Worm (Caenorhabditis elegans) whole organism, L1 larva: Measurements from ENCODE around the gene C32D5.7.
A peak's percentile ranks its signal among the peaks of the same experiment; 100 is the strongest.

Source experiments
- C04F5.9 ChIP-seq: sonication (generic microtip); optimal IDR thresholded peaks from 2 replicates; lab custom pipeline; 2016; ENCODE audit warnings: missing genetic modification characterization, missing compliant biosample characterization
- C34B4.2 ChIP-seq: sonication (generic microtip); optimal IDR thresholded peaks from 2 replicates; lab custom pipeline; 2017; ENCODE audit warnings: mild to moderate bottlenecking, missing genetic modification characterization, missing compliant biosample characterization
- F16B12.6 ChIP-seq: fragments of 150-350 bp; optimal IDR thresholded peaks from 2 replicates; lab custom pipeline; 2014; ENCODE audit warnings: missing biosample characterization, missing genetic modification characterization
- Y116A8C.19 ChIP-seq: sonication (generic microtip); optimal IDR thresholded peaks from 2 replicates; lab custom pipeline; 2016; ENCODE audit warnings: missing compliant biosample characterization, missing genetic modification characterization, borderline replicate concordance
- aha-1 ChIP-seq: fragments of 150-350 bp; optimal IDR thresholded peaks from 2 replicates; lab custom pipeline; 2014; ENCODE audit warnings: missing biosample characterization, missing genetic modification characterization
- alr-1 ChIP-seq: fragments of 200-800 bp; sonication (Bioruptor generic); optimal IDR thresholded peaks from 2 replicates; lab custom pipeline; 2018; ENCODE audit warnings: borderline replicate concordance, mild to moderate bottlenecking, missing genetic modification characterization, missing compliant biosample characterization
- aly-2 ChIP-seq: fragments of 150-350 bp; optimal IDR thresholded peaks from 2 replicates; lab custom pipeline; 2014; ENCODE audit warnings: missing biosample characterization, missing genetic modification characterization
- ceh-8 ChIP-seq: fragments of 200-800 bp; sonication (Bioruptor generic); optimal IDR thresholded peaks from 2 replicates; lab custom pipeline; 2018; ENCODE audit warnings: mild to moderate bottlenecking, missing genetic modification characterization, moderate library complexity, missing compliant biosample characterization
- ceh-88 ChIP-seq: fragments of 200-800 bp; sonication (Bioruptor generic); IDR thresholded peaks from 2 replicates; pipeline ENCODE4 v1.3.6; 2022; ENCODE audit warnings: missing genetic modification characterization, missing compliant biosample characterization
- ceh-90 ChIP-seq: sonication (generic microtip); optimal IDR thresholded peaks from 2 replicates; lab custom pipeline; 2016; ENCODE audit warnings: missing genetic modification characterization, missing compliant biosample characterization
- ces-1 ChIP-seq: fragments of 150-350 bp; optimal IDR thresholded peaks from 2 replicates; lab custom pipeline; 2014; ENCODE audit warnings: missing biosample characterization, missing genetic modification reagents, missing genetic modification characterization
- efl-1 ChIP-seq, 4 experiments: fragments of 150-350 bp; optimal IDR thresholded peaks in 3 of 4; peaks in 1 of 4; 1 replicate in 1 of 4; 2 replicates in 3 of 4; lab custom pipeline; 2014; ENCODE audit warnings: missing biosample characterization in 2 of 4, missing genetic modification characterization in 2 of 4, missing genetic modification reagents in 2 of 4
- efl-3 ChIP-seq: fragments of 200-800 bp; sonication (Bioruptor generic); optimal IDR thresholded peaks from 2 replicates; lab custom pipeline; 2018; ENCODE audit warnings: mild to moderate bottlenecking, missing genetic modification characterization, missing compliant biosample characterization
- egl-13 ChIP-seq: sonication (generic microtip); optimal IDR thresholded peaks from 2 replicates; lab custom pipeline; 2016; ENCODE audit warnings: missing genotype, missing genetic modification reagents, missing genetic modification characterization, missing compliant biosample characterization
- egl-27 ChIP-seq, 2 experiments: fragments of 150-350 bp in 1 of 2; sonication (generic microtip); optimal IDR thresholded peaks; 3 replicates each; lab custom pipeline; 2017 to 2018; ENCODE audit warnings: missing biosample characterization in 2 of 2, missing genetic modification characterization in 2 of 2, missing genetic modification reagents in 2 of 2
- elt-2 ChIP-seq: sonication (generic microtip); optimal IDR thresholded peaks from 2 replicates; lab custom pipeline; 2016; ENCODE audit warnings: missing genetic modification characterization, mild to moderate bottlenecking, inconsistent platforms, missing compliant biosample characterization, missing genetic modification reagents
- ets-5 ChIP-seq: fragments of 200-800 bp; sonication (Bioruptor generic); IDR thresholded peaks from 2 replicates; pipeline ENCODE4 v1.3.6; 2022; ENCODE audit warnings: missing genetic modification characterization, missing compliant biosample characterization
- fkh-10 ChIP-seq: sonication (generic microtip); optimal IDR thresholded peaks from 2 replicates; lab custom pipeline; 2017; ENCODE audit warnings: missing biosample characterization, missing genetic modification reagents, missing genetic modification characterization
- fkh-4 ChIP-seq: sonication (generic microtip); optimal IDR thresholded peaks from 2 replicates; lab custom pipeline; 2016; ENCODE audit warnings: missing compliant biosample characterization, missing genetic modification characterization, borderline replicate concordance
- fos-1 ChIP-seq: fragments of 150-350 bp; optimal IDR thresholded peaks from 2 replicates; lab custom pipeline; 2014; ENCODE audit warnings: missing biosample characterization, missing genetic modification characterization
- hlh-4 ChIP-seq: sonication (generic microtip); optimal IDR thresholded peaks from 2 replicates; lab custom pipeline; 2016; ENCODE audit warnings: mild to moderate bottlenecking, missing genetic modification characterization, missing compliant biosample characterization
- irx-1 ChIP-seq: sonication (generic microtip); optimal IDR thresholded peaks from 2 replicates; lab custom pipeline; 2016; ENCODE audit warnings: missing genetic modification characterization, missing compliant biosample characterization
- jun-1 ChIP-seq: fragments of 150-350 bp; optimal IDR thresholded peaks from 2 replicates; lab custom pipeline; 2014; ENCODE audit warnings: missing biosample characterization, missing genetic modification reagents, missing genetic modification characterization
- lin-13 ChIP-seq: fragments of 150-350 bp; optimal IDR thresholded peaks from 2 replicates; lab custom pipeline; 2014; ENCODE audit warnings: missing biosample characterization, missing genetic modification reagents, missing genetic modification characterization
- lin-14 ChIP-seq: fragments of 200-800 bp; sonication (Bioruptor generic); optimal IDR thresholded peaks from 2 replicates; lab custom pipeline; 2018; ENCODE audit warnings: mild to moderate bottlenecking, missing genetic modification characterization, moderate library complexity, missing compliant biosample characterization
- lin-15B ChIP-seq: fragments of 150-350 bp; sonication (generic microtip); optimal IDR thresholded peaks from 3 replicates; lab custom pipeline; 2014; ENCODE audit warnings: missing biosample characterization, missing genetic modification characterization
- lin-35 ChIP-seq, 2 experiments: fragments of 150-350 bp; optimal IDR thresholded peaks; 2 replicates each; lab custom pipeline; 2014; ENCODE audit warnings: missing biosample characterization in 2 of 2, missing genetic modification characterization in 2 of 2, missing genetic modification reagents in 2 of 2
- lin-39 ChIP-seq: fragments of 150-350 bp; optimal IDR thresholded peaks from 2 replicates; lab custom pipeline; 2014; ENCODE audit warnings: missing biosample characterization, missing genetic modification reagents, missing genetic modification characterization
- mab-9 ChIP-seq: fragments of 200-800 bp; sonication (Bioruptor generic); IDR thresholded peaks from 2 replicates; pipeline ENCODE4 v1.3.6; 2022; ENCODE audit warnings: missing genetic modification reagents, missing genetic modification characterization, missing compliant biosample characterization
- mdl-1 ChIP-seq, 2 experiments: fragments of 150-350 bp; optimal IDR thresholded peaks; 2 replicates each; lab custom pipeline; 2014 to 2017; ENCODE audit warnings: missing biosample characterization in 2 of 2, missing genetic modification characterization in 2 of 2, inconsistent platforms in 1 of 2
- mef-2 ChIP-seq: fragments of 150-350 bp; optimal IDR thresholded peaks from 2 replicates; lab custom pipeline; 2014; ENCODE audit warnings: missing biosample characterization, missing genetic modification characterization
- mep-1 ChIP-seq: fragments of 150-350 bp; optimal IDR thresholded peaks from 2 replicates; lab custom pipeline; 2014; ENCODE audit warnings: missing biosample characterization, missing genetic modification characterization
- nhr-20 ChIP-seq: sonication (generic microtip); optimal IDR thresholded peaks from 2 replicates; lab custom pipeline; 2016; ENCODE audit warnings: mild to moderate bottlenecking, missing genetic modification characterization, missing compliant biosample characterization
- nhr-28 ChIP-seq: fragments of 150-350 bp; optimal IDR thresholded peaks from 2 replicates; lab custom pipeline; 2014; ENCODE audit warnings: missing biosample characterization, missing genetic modification characterization
- nhr-77 ChIP-seq: fragments of 150-350 bp; optimal IDR thresholded peaks from 2 replicates; lab custom pipeline; 2014; ENCODE audit warnings: missing biosample characterization, missing genetic modification characterization
- nhr-90 ChIP-seq: sonication (generic microtip); optimal IDR thresholded peaks from 2 replicates; lab custom pipeline; 2016; ENCODE audit warnings: mild to moderate bottlenecking, missing genetic modification characterization, missing compliant biosample characterization; ENCODE audit not compliant: poor library complexity
- pag-3 ChIP-seq: sonication (generic microtip); optimal IDR thresholded peaks from 2 replicates; lab custom pipeline; 2017; ENCODE audit warnings: missing genetic modification characterization, mild to moderate bottlenecking, missing compliant biosample characterization, antibody characterized with exemption, borderline replicate concordance; ENCODE audit not compliant: insufficient read depth
- pax-3 ChIP-seq: fragments of 200-800 bp; sonication (Bioruptor generic); optimal IDR thresholded peaks from 2 replicates; lab custom pipeline; 2018; ENCODE audit warnings: mild to moderate bottlenecking, missing genetic modification characterization, moderate library complexity, missing compliant biosample characterization
- rnt-1 ChIP-seq: sonication (generic microtip); optimal IDR thresholded peaks from 2 replicates; lab custom pipeline; 2016; ENCODE audit warnings: mild to moderate bottlenecking, missing genetic modification characterization, moderate library complexity, missing compliant biosample characterization
- snpc-4 ChIP-seq: fragments of 150-350 bp; optimal IDR thresholded peaks from 2 replicates; lab custom pipeline; 2014; ENCODE audit warnings: missing biosample characterization, missing genetic modification characterization
- snu-23 ChIP-seq: sonication (generic microtip); optimal IDR thresholded peaks from 2 replicates; lab custom pipeline; 2016; ENCODE audit warnings: missing genetic modification characterization, missing compliant biosample characterization
- tbx-2 ChIP-seq: sonication (generic microtip); optimal IDR thresholded peaks from 2 replicates; lab custom pipeline; 2016; ENCODE audit warnings: missing genetic modification characterization, missing compliant biosample characterization
- tlp-1 ChIP-seq: fragments of 150-350 bp; optimal IDR thresholded peaks from 2 replicates; lab custom pipeline; 2014; ENCODE audit warnings: missing biosample characterization, missing genetic modification characterization
- unc-30 ChIP-seq: sonication (generic microtip); optimal IDR thresholded peaks from 2 replicates; lab custom pipeline; 2017; ENCODE audit warnings: missing biosample characterization, missing genetic modification characterization
- unc-62 ChIP-seq: fragments of 150-350 bp; optimal IDR thresholded peaks from 2 replicates; lab custom pipeline; 2014; ENCODE audit warnings: missing biosample characterization, missing genetic modification reagents, missing genetic modification characterization
- unc-98 ChIP-seq: fragments of 200-800 bp; sonication (Bioruptor generic); IDR thresholded peaks from 2 replicates; pipeline ENCODE4 v1.3.6; 2022; ENCODE audit warnings: missing genetic modification characterization, missing compliant biosample characterization
- zag-1 ChIP-seq: fragments of 150-350 bp; optimal IDR thresholded peaks from 2 replicates; lab custom pipeline; 2014; ENCODE audit warnings: missing biosample characterization, missing genetic modification characterization
- ztf-11 ChIP-seq, 2 experiments: sonication (generic microtip); optimal IDR thresholded peaks; 2 replicates each; lab custom pipeline; 2016 to 2017; ENCODE audit warnings: missing genetic modification characterization in 2 of 2, missing biosample characterization in 1 of 2, missing compliant biosample characterization in 1 of 2
- ztf-4 ChIP-seq: fragments of 150-350 bp; optimal IDR thresholded peaks from 2 replicates; lab custom pipeline; 2014; ENCODE audit warnings: missing biosample characterization, missing genetic modification characterization

Gene C32D5.7

ce11 chrII:6349968-6350367 lies 10.1 kb upstream of the C32D5.7 start:
- TF ChIP-seq ztf-4 (tag; lab: Kevin White, UChicago) (no peak), efl-1 (optimal IDR thresholded peaks at IDR 0.05; lab: Kevin White, UChicago) (no peak), efl-1 (GFP tag; optimal IDR thresholded peaks at IDR 0.05 in 1 of 2; lab: Kevin White, UChicago) (peak in 1 of 2 experiments; percentile 91)

- TF ChIP-seq pax-3 (tag; lab: Kevin White, UChicago): peak; percentile 41
- TF ChIP-seq egl-13 (tag; lab: Kevin White, UChicago): peak; percentile 46
- peak; percentile 96 for TF ChIP-seq ztf-4 (tag; lab: Kevin White, UChicago)
- peak; percentile 93 for TF ChIP-seq jun-1
- peak; percentile 77 for TF ChIP-seq mef-2 (tag; lab: Kevin White, UChicago)
- TF ChIP-seq tbx-2 (tag; lab: Kevin White, UChicago): peak; percentile 94
- no peak for TF ChIP-seq nhr-28 (tag; lab: Kevin White, UChicago)
- peak; percentile 29 for TF ChIP-seq aha-1 (tag; lab: Kevin White, UChicago)
- peak in 1 of 2 experiments; percentile 79 for TF ChIP-seq ztf-11 (tag; optimal IDR thresholded peaks at IDR 0.05; lab: Kevin White, UChicago)
- TF ChIP-seq ceh-88 (GFP tag; lab: Robert Waterston, UW): no peak; the same call in 1 of the 2 replicates
- peak; percentile 79 for TF ChIP-seq elt-2 (tag; lab: Kevin White, UChicago)
- no peak for TF ChIP-seq F16B12.6
- peak; percentile 95 for TF ChIP-seq mep-1 (tag; lab: Kevin White, UChicago)
- TF ChIP-seq fkh-4: no peak
- TF ChIP-seq Y116A8C.19 (tag; lab: Kevin White, UChicago): no peak
- peak; percentile 60 for TF ChIP-seq snpc-4 (tag; lab: Kevin White, UChicago)
- TF ChIP-seq unc-62 (GFP tag; lab: Kevin White, UChicago): no peak
- no peak for TF ChIP-seq aly-2 (tag; lab: Kevin White, UChicago)
- peak; percentile 90 for TF ChIP-seq rnt-1 (tag; lab: Kevin White, UChicago)
- TF ChIP-seq pag-3: no peak
- peak; percentile 93 for TF ChIP-seq nhr-90 (tag; lab: Kevin White, UChicago)
- TF ChIP-seq C04F5.9: peak; percentile 2
- TF ChIP-seq mab-9: peak; percentile 70
- TF ChIP-seq tlp-1 (tag; lab: Kevin White, UChicago): no peak
- TF ChIP-seq efl-1 (optimal IDR thresholded peaks at IDR 0.05; lab: Kevin White, UChicago): peak; percentile 82 to 85
- TF ChIP-seq efl-1 (GFP tag; optimal IDR thresholded peaks at IDR 0.05 in 1 of 2; lab: Kevin White, UChicago): peak; percentile 69 to 98
- peak; percentile 73 for TF ChIP-seq ceh-8
- no peak for TF ChIP-seq ets-5 (GFP tag; lab: Robert Waterston, UW)
- TF ChIP-seq zag-1 (tag; lab: Kevin White, UChicago): no peak
- no peak for TF ChIP-seq unc-30 (tag; lab: Kevin White, UChicago)
- TF ChIP-seq efl-3 (GFP tag; lab: Kevin White, UChicago): no peak
- peak; percentile 53 for TF ChIP-seq lin-39 (tag; lab: Kevin White, UChicago)
- peak; percentile 85 for TF ChIP-seq fos-1 (tag; lab: Kevin White, UChicago)
- peak; percentile 28 for TF ChIP-seq nhr-77 (tag; lab: Kevin White, UChicago)
- TF ChIP-seq irx-1 (tag; lab: Kevin White, UChicago): peak; percentile 74
- TF ChIP-seq lin-13 (GFP tag; lab: Kevin White, UChicago): peak; percentile 89
- no peak for TF ChIP-seq hlh-4 (tag; lab: Kevin White, UChicago)
- TF ChIP-seq lin-15B (tag; lab: Kevin White, UChicago): peak; percentile 20
- no peak for TF ChIP-seq alr-1 (tag; lab: Kevin White, UChicago)
- TF ChIP-seq ces-1 (GFP tag; lab: Kevin White, UChicago): no peak
- peak; percentile 98 for TF ChIP-seq snu-23 (GFP tag; lab: Kevin White, UChicago)
- TF ChIP-seq unc-98: no peak
- TF ChIP-seq lin-35 (GFP tag; optimal IDR thresholded peaks at IDR 0.05; lab: Kevin White, UChicago): peak; percentile 81 to 89
- peak; percentile 35 for TF ChIP-seq fkh-10 (GFP tag; lab: Kevin White, UChicago)
- TF ChIP-seq egl-27 (tag; optimal IDR thresholded peaks at IDR 0.05; lab: Kevin White, UChicago): peak; percentile 47 to 61
- no peak for TF ChIP-seq ceh-90 (tag; lab: Kevin White, UChicago)
- no peak for TF ChIP-seq C34B4.2 (tag; lab: Kevin White, UChicago)
- TF ChIP-seq nhr-20 (tag; lab: Kevin White, UChicago): peak; percentile 97
- TF ChIP-seq mdl-1 (tag; optimal IDR thresholded peaks at IDR 0.05; lab: Kevin White, UChicago): peak; percentile 22 to 98
- peak; percentile 96 for TF ChIP-seq lin-14 (GFP tag; lab: Kevin White, UChicago)
Measured at ce11 chrII:6348360-6348759, 8.5 kb upstream of the C32D5.7 start.
